Worm (Caenorhabditis elegans) whole organism, L2 larva: ENCODE results near the gene pll-1.

Experiments
- blmp-1 ChIP-seq: sonication (generic microtip); optimal IDR thresholded peaks from 2 replicates; lab custom pipeline; 2017; ENCODE audit warnings: missing genetic modification characterization, mild to moderate bottlenecking, missing compliant biosample characterization, antibody characterized with exemption, moderate library complexity; ENCODE audit not compliant: insufficient read depth
- fos-1 ChIP-seq: fragments of 150-350 bp; optimal IDR thresholded peaks from 2 replicates; lab custom pipeline; 2014; ENCODE audit warnings: missing biosample characterization, missing genetic modification characterization
- lin-39 ChIP-seq: fragments of 150-350 bp; optimal IDR thresholded peaks from 2 replicates; lab custom pipeline; 2014; ENCODE audit warnings: missing biosample characterization, missing genetic modification reagents, missing genetic modification characterization
- snpc-4 ChIP-seq: fragments of 150-350 bp; optimal IDR thresholded peaks from 2 replicates; lab custom pipeline; 2014; ENCODE audit warnings: missing biosample characterization, missing genetic modification characterization
- ztf-11 ChIP-seq: sonication (generic microtip); optimal IDR thresholded peaks from 2 replicates; lab custom pipeline; 2017; ENCODE audit warnings: missing biosample characterization, missing genetic modification characterization

DNA sequence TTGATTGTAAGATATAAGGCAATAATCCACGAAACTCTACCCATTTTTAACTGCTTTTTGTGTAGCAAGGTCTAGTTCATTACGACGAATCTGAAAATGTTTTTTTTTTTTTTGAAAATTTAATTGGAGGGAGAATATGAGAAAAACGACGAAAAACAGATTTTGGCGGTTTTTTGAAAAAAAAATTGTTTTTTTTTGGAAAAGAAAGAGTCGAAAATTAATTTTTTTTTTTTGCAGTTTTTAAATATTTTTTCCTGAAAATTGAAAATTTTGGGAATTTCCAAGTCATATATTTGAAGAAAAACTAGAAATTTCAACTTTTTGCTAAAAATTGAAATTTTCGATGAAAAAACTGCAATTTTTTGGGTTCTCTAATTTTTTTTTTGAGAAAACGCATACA is 52.9 kb downstream of the pll-1 start, which contains the start of gene stim-1:
- TF ChIP-seq blmp-1 (tag; lab: Kevin White, UChicago) (no peak), fos-1 (tag; lab: Kevin White, UChicago) (no peak), snpc-4 (tag; lab: Kevin White, UChicago) (no peak), lin-39 (no peak), ztf-11 (no peak)
